Fruit fly (Drosophila melanogaster) whole organism, adult: ENCODE results near the gene Galphai.

Experiments
- CG12768 ChIP-seq: fragments of 200-800 bp; sonication (Bioruptor generic); optimal IDR thresholded peaks from 2 replicates; lab custom pipeline; 2017; ENCODE audit warnings: missing biosample characterization, missing genetic modification characterization, mild to moderate bottlenecking, moderate library complexity, missing genetic modification reagents
- CG14711 ChIP-seq: fragments of 200-800 bp; sonication (Bioruptor generic); optimal IDR thresholded peaks from 2 replicates; lab custom pipeline; 2018; ENCODE audit warnings: missing biosample characterization, mild to moderate bottlenecking, missing genetic modification characterization, moderate library complexity
- CG1620 ChIP-seq: fragments of 200-800 bp; sonication (Bioruptor generic); optimal IDR thresholded peaks from 2 replicates; lab custom pipeline; 2016; ENCODE audit warnings: missing biosample characterization, missing genetic modification characterization
- CG7101 ChIP-seq: fragments of 200-800 bp; sonication (Bioruptor generic); optimal IDR thresholded peaks from 2 replicates; lab custom pipeline; 2018; ENCODE audit warnings: missing biosample characterization, mild to moderate bottlenecking, missing genetic modification characterization, moderate library complexity
- Clk ChIP-seq: fragments of 200-800 bp; sonication (Bioruptor generic); optimal IDR thresholded peaks from 2 replicates; lab custom pipeline; 2017; ENCODE audit warnings: missing biosample characterization, missing genetic modification characterization
- Hr96 ChIP-seq: fragments of 200-800 bp; sonication (Bioruptor generic); optimal IDR thresholded peaks from 2 replicates; lab custom pipeline; 2016; ENCODE audit warnings: missing biosample characterization, missing genetic modification characterization
- Mnt ChIP-seq: fragments of 200-800 bp; sonication (Bioruptor generic); optimal IDR thresholded peaks from 2 replicates; lab custom pipeline; 2016; ENCODE audit warnings: missing biosample characterization, mild to moderate bottlenecking, missing genetic modification characterization
- bab1 ChIP-seq: fragments of 200-800 bp; sonication (Bioruptor generic); optimal IDR thresholded peaks from 3 replicates; lab custom pipeline; 2019; ENCODE audit warnings: missing biosample characterization, mild to moderate bottlenecking, missing genetic modification characterization, moderate library complexity
- cic ChIP-seq: fragments of 200-800 bp; sonication (Bioruptor generic); optimal IDR thresholded peaks from 2 replicates; lab custom pipeline; 2017; ENCODE audit warnings: missing biosample characterization, mild to moderate bottlenecking, missing genetic modification characterization, moderate library complexity
- kay ChIP-seq: fragments of 200-800 bp; sonication (Bioruptor generic); peaks from one replicate; lab custom pipeline; 2016; ENCODE audit warnings: missing biosample characterization, missing genetic modification characterization, borderline replicate concordance
- ovo ChIP-seq: fragments of 200-800 bp; sonication (Bioruptor generic); optimal IDR thresholded peaks from 2 replicates; lab custom pipeline; 2016; ENCODE audit warnings: missing biosample characterization, missing genetic modification characterization
- pad ChIP-seq: fragments of 200-800 bp; sonication (Bioruptor generic); optimal IDR thresholded peaks from 3 replicates; lab custom pipeline; 2017; ENCODE audit warnings: missing biosample characterization, missing genetic modification characterization, mild to moderate bottlenecking, moderate library complexity, missing genetic modification reagents

- TF ChIP-seq Mnt (GFP tag; lab: Kevin White, UChicago) (peak; percentile 32), ovo (peak; percentile 3), kay (GFP tag; lab: Kevin White, UChicago) (peak; percentile 75), CG1620 (no peak), pad (GFP tag; lab: Kevin White, UChicago) (no peak), Clk (GFP tag; lab: Kevin White, UChicago) (no peak), cic (GFP tag; lab: Kevin White, UChicago) (no peak), Hr96 (GFP tag; lab: Kevin White, UChicago) (no peak), bab1 (peak; percentile 26), CG7101 (tag; lab: Kevin White, UChicago) (no peak), CG12768 (GFP tag; lab: Kevin White, UChicago) (no peak), CG14711 (tag; lab: Kevin White, UChicago) (peak; percentile 10)
These were observed 22.0 kb downstream of the Galphai start, which contains the start of the genes Uqcc1 and Surf1 for dm6 chr3L:6957753-6958420.
